Fruit fly (Drosophila melanogaster): ENCODE results near the gene CG17364.

The CG17364 gene

DNA sequence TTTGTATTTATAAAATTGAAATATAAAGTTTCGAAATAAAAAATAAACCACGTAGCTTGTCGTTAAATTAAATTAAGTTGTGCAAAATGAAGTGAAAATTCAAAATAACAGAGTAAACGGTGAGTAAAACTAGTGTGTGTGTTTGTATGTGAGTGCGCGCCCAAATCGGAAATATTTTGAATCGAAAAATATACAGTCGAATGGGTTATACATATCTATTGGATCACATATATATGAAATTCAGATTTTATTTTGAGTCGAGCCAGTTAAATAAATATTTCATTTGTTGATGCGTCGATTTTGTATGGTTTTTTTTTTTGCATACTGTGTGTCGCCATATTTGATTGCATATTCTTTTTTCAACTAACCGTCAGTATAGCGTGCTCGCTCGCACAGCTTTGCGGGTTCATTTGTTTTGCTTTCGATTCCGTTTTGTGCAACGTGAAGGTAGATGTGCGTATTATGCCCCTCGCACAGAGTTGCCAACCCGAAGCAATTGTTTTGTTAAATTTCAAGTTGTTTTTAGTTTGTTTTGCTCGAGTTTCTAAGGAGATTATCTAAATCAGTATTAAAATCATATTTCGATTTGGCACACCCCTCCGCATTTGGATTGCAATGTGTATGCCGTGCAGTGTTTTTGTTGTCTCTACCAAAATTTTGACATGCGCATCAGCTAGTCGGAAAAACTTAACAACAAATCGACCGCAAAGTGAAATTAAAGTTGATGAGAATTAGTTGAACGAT is 10.3 kb upstream of the CG17364 start:
- TF ChIP-seq CG11617 (GFP tag; optimal IDR thresholded peaks at IDR 0.05) (peak; percentile 57), ovo (GFP tag; optimal IDR thresholded peaks at IDR 0.05) (no peak), tj (GFP tag; optimal IDR thresholded peaks at IDR 0.05) (no peak), CG5204 (GFP tag; optimal IDR thresholded peaks at IDR 0.05) (peak; percentile 23), kay (GFP tag; ENCODE audit: borderline replicate concordance) (peak; percentile 91), pad (GFP tag; optimal IDR thresholded peaks at IDR 0.05) (no peak), CG14711 (tag; optimal IDR thresholded peaks at IDR 0.05) (peak; percentile 93), Mnt (GFP tag; optimal IDR thresholded peaks at IDR 0.05) (peak; percentile 23)

dm6 chr3L:14002524-14003135 is 9.4 kb upstream of the CG17364 start:
- TF ChIP-seq CG33017 (tag; optimal IDR thresholded peaks at IDR 0.05) (no peak), toe (GFP tag; optimal IDR thresholded peaks at IDR 0.05) (no peak), CG1620 (GFP tag; optimal IDR thresholded peaks at IDR 0.05) (no peak), Crg-1 (GFP tag; optimal IDR thresholded peaks at IDR 0.05) (no peak), cic (GFP tag; optimal IDR thresholded peaks at IDR 0.05) (peak; percentile 79), CG7045 (GFP tag; optimal IDR thresholded peaks at IDR 0.05) (no peak), kay (GFP tag; ENCODE audit: borderline replicate concordance) (no peak), ovo (GFP tag; optimal IDR thresholded peaks at IDR 0.05) (no peak), Clk (GFP tag; optimal IDR thresholded peaks at IDR 0.05) (no peak), CG11617 (GFP tag; optimal IDR thresholded peaks at IDR 0.05) (no peak), CG5204 (GFP tag; optimal IDR thresholded peaks at IDR 0.05) (no peak), pad (GFP tag; optimal IDR thresholded peaks at IDR 0.05) (peak; percentile 63), bab1 (GFP tag; optimal IDR thresholded peaks at IDR 0.05) (peak; percentile 28), CG7101 (tag; optimal IDR thresholded peaks at IDR 0.05) (peak; percentile 42), Mnt (GFP tag; optimal IDR thresholded peaks at IDR 0.05) (peak; percentile 80), cnc (optimal IDR thresholded peaks at IDR 0.05) (no peak), tj (GFP tag; optimal IDR thresholded peaks at IDR 0.05) (peak; percentile 60), CG12768 (GFP tag; optimal IDR thresholded peaks at IDR 0.05) (no peak), CG14711 (tag; optimal IDR thresholded peaks at IDR 0.05) (peak; percentile 21), Hr96 (GFP tag; optimal IDR thresholded peaks at IDR 0.05) (no peak)

DNA sequence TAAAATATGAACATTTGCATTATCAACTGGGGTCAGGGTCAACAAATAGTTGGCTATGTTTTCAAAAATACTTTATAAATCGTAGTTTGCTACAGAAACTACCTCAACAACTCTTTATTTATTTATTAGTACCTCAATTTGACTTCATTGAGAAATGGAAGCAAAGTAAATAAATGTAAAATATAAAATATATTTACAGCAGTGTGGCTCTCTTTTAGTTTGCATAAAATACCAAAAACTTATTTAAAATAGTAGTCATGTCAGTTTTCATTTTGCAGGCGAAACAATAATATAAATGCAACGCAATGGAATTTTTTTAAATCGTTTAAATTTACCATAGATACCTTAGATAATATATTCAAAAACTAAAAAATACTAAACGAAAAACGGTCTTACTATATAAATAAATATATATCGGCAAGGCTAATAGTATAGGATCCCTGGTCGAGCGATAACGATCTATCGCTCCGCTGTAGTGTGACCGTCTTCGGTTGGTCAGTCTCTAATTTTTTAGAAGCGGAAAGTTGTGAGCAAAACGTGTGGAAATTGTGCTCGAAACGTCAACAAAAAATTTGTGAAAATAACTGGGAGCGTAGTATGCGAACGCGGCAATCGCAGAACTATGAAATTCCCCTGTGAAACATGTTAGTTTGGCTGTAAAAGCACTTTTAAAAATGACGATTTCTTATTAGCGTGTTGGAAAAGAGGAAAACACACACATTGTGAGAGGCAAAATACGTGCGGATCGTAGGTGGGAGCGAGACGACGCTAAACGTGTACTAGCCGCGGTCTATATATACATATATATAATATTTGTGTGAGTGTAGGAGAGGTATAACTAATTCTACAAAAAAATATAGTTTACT is 8.7 kb upstream of the CG17364 start, which contains the start of the genes Nprl3 and upSET:
Nprl3 (minus strand) TSS at position 223 of the 866 bp plus-strand sequence.
upSET (plus strand) TSS at position 470 of the 866 bp plus-strand sequence.
- TF ChIP-seq cic (GFP tag; optimal IDR thresholded peaks at IDR 0.05) (no peak), CG5204 (GFP tag; optimal IDR thresholded peaks at IDR 0.05) (no peak), cnc (optimal IDR thresholded peaks at IDR 0.05) (no peak), Hr96 (GFP tag; optimal IDR thresholded peaks at IDR 0.05) (peak; percentile 49), CG14711 (tag; optimal IDR thresholded peaks at IDR 0.05) (peak; percentile 33), CG33017 (tag; optimal IDR thresholded peaks at IDR 0.05) (no peak), CG11617 (GFP tag; optimal IDR thresholded peaks at IDR 0.05) (peak; percentile 36), tj (GFP tag; optimal IDR thresholded peaks at IDR 0.05) (no peak), ovo (GFP tag; optimal IDR thresholded peaks at IDR 0.05) (no peak), toe (GFP tag; optimal IDR thresholded peaks at IDR 0.05) (no peak), Clk (GFP tag; optimal IDR thresholded peaks at IDR 0.05) (no peak), CG7101 (tag; optimal IDR thresholded peaks at IDR 0.05) (peak; percentile 16), CG7045 (GFP tag; optimal IDR thresholded peaks at IDR 0.05) (no peak), CG12768 (GFP tag; optimal IDR thresholded peaks at IDR 0.05) (peak; percentile 13), Mnt (GFP tag; optimal IDR thresholded peaks at IDR 0.05) (peak; percentile 60), CG1620 (GFP tag; optimal IDR thresholded peaks at IDR 0.05) (peak; percentile 30), bab1 (GFP tag; optimal IDR thresholded peaks at IDR 0.05) (peak; percentile 7)

DNA sequence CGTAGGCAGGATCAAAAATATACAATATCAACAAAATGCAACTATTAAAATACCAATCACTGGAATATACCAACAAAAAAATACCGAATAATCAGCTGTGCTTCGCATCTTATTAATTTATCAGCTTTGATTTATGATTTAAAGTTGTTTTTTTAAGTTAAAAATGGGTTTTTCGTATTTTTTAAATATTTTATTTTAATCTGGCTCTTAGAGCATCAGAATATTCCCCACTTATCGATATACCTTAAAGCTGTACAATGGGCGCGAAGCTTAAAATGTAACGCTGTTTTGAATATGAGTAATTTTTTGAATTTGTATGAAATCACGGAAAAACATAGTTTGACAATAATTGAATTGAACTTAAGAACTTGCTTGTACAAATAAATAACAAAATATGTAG is 6.0 kb upstream of the CG17364 start, which contains the start of gene CG17359:
CG17359 (minus strand) TSS at position 48 of the 400 bp plus-strand sequence.
- TF ChIP-seq ovo (GFP tag; optimal IDR thresholded peaks at IDR 0.05) (no peak), kay (GFP tag; ENCODE audit: borderline replicate concordance) (no peak), CG33017 (tag; optimal IDR thresholded peaks at IDR 0.05) (no peak)

- TF ChIP-seq Hr96 (GFP tag; optimal IDR thresholded peaks at IDR 0.05) (no peak), cic (GFP tag; optimal IDR thresholded peaks at IDR 0.05) (no peak), CG14711 (tag; optimal IDR thresholded peaks at IDR 0.05) (peak; percentile 37), CG7101 (tag; optimal IDR thresholded peaks at IDR 0.05) (peak; percentile 15)
Observed at dm6 chr3L:13996992-13997391, 3.8 kb upstream of the CG17364 start, which contains the start of gene CG17361. Gene CG17361, plus strand, starts transcription at chr3L:13997191.

DNA sequence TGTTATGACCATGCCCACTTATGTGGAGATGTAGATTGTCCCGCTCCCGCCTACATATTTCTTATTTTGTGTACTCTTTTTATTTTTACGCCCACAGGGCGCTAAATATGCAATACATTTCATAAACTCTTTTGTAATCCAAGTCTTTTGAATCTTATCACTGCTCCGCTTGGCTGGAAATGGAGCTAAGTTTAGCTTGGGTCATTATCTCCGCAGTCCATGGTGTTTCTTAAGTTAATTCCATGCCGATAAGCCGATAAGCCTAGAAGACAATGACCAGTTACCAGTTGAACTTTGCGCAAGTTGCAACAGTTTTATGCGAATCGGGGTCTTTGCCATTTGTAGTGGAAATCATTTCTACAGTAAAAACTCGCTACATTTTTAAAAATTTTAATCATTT is 3.2 kb upstream of the CG17364 start:
- TF ChIP-seq cnc (optimal IDR thresholded peaks at IDR 0.05) (no peak), CG5204 (GFP tag; optimal IDR thresholded peaks at IDR 0.05) (no peak), pad (GFP tag; optimal IDR thresholded peaks at IDR 0.05) (no peak), ovo (GFP tag; optimal IDR thresholded peaks at IDR 0.05) (no peak), Hr96 (GFP tag; optimal IDR thresholded peaks at IDR 0.05) (no peak), Clk (GFP tag; optimal IDR thresholded peaks at IDR 0.05) (no peak), CG33017 (tag; optimal IDR thresholded peaks at IDR 0.05) (no peak), CG1620 (GFP tag; optimal IDR thresholded peaks at IDR 0.05) (no peak), CG14711 (tag; optimal IDR thresholded peaks at IDR 0.05) (no peak)

Measured in whole organism, adult.